Fruit fly (Drosophila melanogaster) whole organism, embryonic: ENCODE data around the gene vari.

Experiments used
- Antp ChIP-seq: fragments of 200-800 bp; sonication (Bioruptor generic); optimal IDR thresholded peaks from 3 replicates; lab custom pipeline; 2016; ENCODE audit warnings: missing biosample characterization, missing genetic modification characterization
- CG30020 ChIP-seq: fragments of 200-800 bp; optimal IDR thresholded peaks from 2 replicates; lab custom pipeline; 2019; ENCODE audit warnings: missing biosample characterization, mild to moderate bottlenecking, missing genetic modification characterization, moderate library complexity
- CG6791 ChIP-seq: fragments of 200-800 bp; sonication (Bioruptor generic); IDR thresholded peaks from 3 replicates; pipeline ENCODE4 v1.3.6; 2022; ENCODE audit warnings: missing biosample characterization, missing genetic modification characterization; ENCODE audit not compliant: partially characterized antibody
- D ChIP-seq, 2 experiments: fragments of 200-800 bp in 1 of 2; fragments of >200 bp in 1 of 2; sonication (Bioruptor generic) in 1 of 2; optimal IDR thresholded peaks; 2 replicates in 1 of 2; 3 replicates in 1 of 2; lab custom pipeline; 2017; ENCODE audit warnings: mild to moderate bottlenecking in 1 of 2, missing biosample characterization in 1 of 2, missing genetic modification characterization in 1 of 2, missing genetic modification reagents in 1 of 2
- Elba2 ChIP-seq: fragments of 200-800 bp; sonication (Bioruptor generic); optimal IDR thresholded peaks from 3 replicates; lab custom pipeline; 2016; ENCODE audit warnings: missing biosample characterization, missing genetic modification characterization
- Ets97D ChIP-seq: fragments of 200-800 bp; sonication (Bioruptor generic); optimal IDR thresholded peaks from 3 replicates; lab custom pipeline; 2016; ENCODE audit warnings: missing biosample characterization, missing genetic modification characterization
- Hsf ChIP-seq: fragments of 200-800 bp; sonication (Bioruptor generic); optimal IDR thresholded peaks from 3 replicates; lab custom pipeline; 2016; ENCODE audit warnings: missing biosample characterization, missing genetic modification characterization
- az2 ChIP-seq: fragments of 200-800 bp; sonication (Bioruptor generic); optimal IDR thresholded peaks from 3 replicates; lab custom pipeline; 2016; ENCODE audit warnings: missing biosample characterization, missing genetic modification characterization
- ci ChIP-seq: fragments of 200-800 bp; sonication (Bioruptor generic); IDR thresholded peaks from 3 replicates; pipeline ENCODE4 v1.3.6; 2022; ENCODE audit warnings: missing biosample characterization, missing genetic modification characterization
- cwo ChIP-seq: fragments of 200-800 bp; sonication (Bioruptor generic); optimal IDR thresholded peaks from 3 replicates; lab custom pipeline; 2017; ENCODE audit warnings: missing biosample characterization, missing genetic modification characterization, mild to moderate bottlenecking, moderate library complexity, missing genetic modification reagents
- fd3F ChIP-seq: fragments of 200-800 bp; sonication (Bioruptor generic); optimal IDR thresholded peaks from 2 replicates; lab custom pipeline; 2018; ENCODE audit warnings: missing biosample characterization, mild to moderate bottlenecking, missing genetic modification characterization, moderate library complexity
- gcm2 ChIP-seq: fragments of 200-800 bp; sonication (Bioruptor generic); optimal IDR thresholded peaks from 2 replicates; lab custom pipeline; 2016; ENCODE audit warnings: missing biosample characterization, missing genetic modification characterization
- lbe ChIP-seq: fragments of 200-800 bp; sonication (Bioruptor generic); optimal IDR thresholded peaks from 2 replicates; lab custom pipeline; 2016; ENCODE audit warnings: missing biosample characterization, mild to moderate bottlenecking, missing genetic modification characterization
- pita ChIP-seq: fragments of 200-800 bp; sonication (Bioruptor generic); optimal IDR thresholded peaks from 2 replicates; lab custom pipeline; 2017; ENCODE audit warnings: missing biosample characterization, mild to moderate bottlenecking, missing genetic modification characterization
- slbo ChIP-seq: fragments of 200-800 bp; sonication (Bioruptor generic); IDR thresholded peaks from 2 replicates; pipeline ENCODE4 v1.3.6; 2022; ENCODE audit warnings: missing biosample characterization, missing genetic modification characterization
- sob ChIP-seq: fragments of 200-800 bp; sonication (Bioruptor generic); IDR thresholded peaks from 2 replicates; pipeline ENCODE4 v1.3.6; 2022; ENCODE audit warnings: missing biosample characterization, missing genetic modification characterization
- vvl ChIP-seq: fragments of 200-800 bp; sonication (Bioruptor generic); IDR thresholded peaks from 2 replicates; pipeline ENCODE4 v1.3.6; 2022; ENCODE audit warnings: missing biosample characterization, missing genetic modification characterization

The vari gene

DNA sequence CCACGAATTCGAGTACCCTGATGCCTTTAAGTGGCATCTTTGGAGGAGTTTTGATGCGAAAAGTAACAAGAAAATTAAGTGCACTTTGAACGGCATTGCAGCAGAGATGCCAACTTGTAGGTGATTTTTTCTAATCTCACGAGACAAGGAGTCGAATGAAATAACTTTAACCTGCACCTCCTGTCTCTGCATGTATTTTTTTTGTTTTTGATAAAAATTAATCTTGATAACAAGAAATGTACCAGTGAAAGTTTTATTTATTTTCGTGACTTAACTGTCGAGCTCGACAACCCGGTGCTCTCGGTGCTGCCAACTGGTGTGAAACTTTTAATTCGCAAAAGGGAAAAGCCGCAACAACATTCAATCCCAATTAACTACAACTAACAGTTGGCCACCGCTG lies 44.7 kb downstream of the vari start, which contains the start of the genes Amacr and Ns4 (continued):
- TF ChIP-seq pita (GFP tag; lab: Kevin White, UChicago) = no peak
- TF ChIP-seq ci = 0 out of 3 replicates have a peak, but pooled peaks have one; percentile 30
- peak; percentile 47 for TF ChIP-seq Elba2 (GFP tag; lab: Kevin White, UChicago)
- no peak for TF ChIP-seq CG6791 (GFP tag; lab: Robert Waterston, UW)
- peak; percentile 28 for TF ChIP-seq fd3F (GFP tag; lab: Kevin White, UChicago)
- peak; percentile 45 for TF ChIP-seq Antp
- peak; percentile 13 for TF ChIP-seq Ets97D (GFP tag; lab: Kevin White, UChicago)
- TF ChIP-seq lbe = no peak
- no peak for TF ChIP-seq D (optimal IDR thresholded peaks at IDR 0.05; lab: Kevin White, UChicago)
- no peak for TF ChIP-seq D (GFP tag; optimal IDR thresholded peaks at IDR 0.05; lab: Kevin White, UChicago)
- peak; percentile 18 for TF ChIP-seq az2 (GFP tag; lab: Kevin White, UChicago)
- TF ChIP-seq slbo (GFP tag; lab: Robert Waterston, UW) = peak; percentile 78
- TF ChIP-seq cwo (GFP tag; lab: Kevin White, UChicago) = no peak
- peak; percentile 69 for TF ChIP-seq Hsf
- TF ChIP-seq vvl = peak; percentile 43
- peak; percentile 72 for TF ChIP-seq sob
- peak; percentile 29 for TF ChIP-seq CG30020
- no peak for TF ChIP-seq gcm2 (GFP tag; lab: Kevin White, UChicago)
